Fruit fly (Drosophila melanogaster) whole organism, pupa: ENCODE data around the gene zuc.
"Not testable (repeated sequence)": the region's sequence is repeated elsewhere in the genome, so short reads cannot be mapped to it uniquely, and the experiment has no call there.

Experiments
- CG10348 ChIP-seq: fragments of 200-800 bp; sonication (Bioruptor generic); IDR thresholded peaks from 2 replicates; pipeline ENCODE4 v1.3.6; 2022; ENCODE audit warnings: missing biosample characterization, missing genetic modification characterization
- CG12605 ChIP-seq: fragments of 200-800 bp; sonication (Bioruptor generic); IDR thresholded peaks from 2 replicates; pipeline ENCODE4 v1.3.6; 2022; ENCODE audit warnings: missing biosample characterization, missing genetic modification characterization
- CG13204 ChIP-seq: fragments of 200-800 bp; sonication (Bioruptor generic); optimal IDR thresholded peaks from 2 replicates; lab custom pipeline; 2018; ENCODE audit warnings: missing biosample characterization, mild to moderate bottlenecking, missing genetic modification characterization, moderate library complexity
- CG14655 ChIP-seq: fragments of 200-800 bp; sonication (Bioruptor generic); optimal IDR thresholded peaks from 3 replicates; lab custom pipeline; 2017; ENCODE audit warnings: mild to moderate bottlenecking, missing biosample characterization, missing genetic modification reagents, missing genetic modification characterization
- CG15710 ChIP-seq: fragments of 200-800 bp; sonication (Bioruptor generic); optimal IDR thresholded peaks from 2 replicates; lab custom pipeline; 2018; ENCODE audit warnings: missing biosample characterization, mild to moderate bottlenecking, missing genetic modification characterization, moderate library complexity
- CG17806 ChIP-seq: fragments of 200-800 bp; sonication (Bioruptor generic); optimal IDR thresholded peaks from 2 replicates; lab custom pipeline; 2018; ENCODE audit warnings: missing biosample characterization, mild to moderate bottlenecking, missing genetic modification characterization, moderate library complexity
- CG32121 ChIP-seq: fragments of 200-800 bp; sonication (Bioruptor generic); IDR thresholded peaks from 2 replicates; pipeline ENCODE4 v1.3.6; 2022; ENCODE audit warnings: missing biosample characterization, missing genetic modification characterization
- CG34367 ChIP-seq: fragments of 200-800 bp; sonication (Bioruptor generic); optimal IDR thresholded peaks from 2 replicates; lab custom pipeline; 2018; ENCODE audit warnings: missing biosample characterization, mild to moderate bottlenecking, missing genetic modification characterization
- CG4496 ChIP-seq: fragments of 200-800 bp; sonication (Bioruptor generic); IDR thresholded peaks from 3 replicates; pipeline ENCODE4 v1.3.6; 2022; ENCODE audit warnings: missing biosample characterization, missing genetic modification characterization
- CG8159 ChIP-seq: fragments of 200-800 bp; sonication (Bioruptor generic); optimal IDR thresholded peaks from 3 replicates; lab custom pipeline; 2018; ENCODE audit warnings: missing biosample characterization, mild to moderate bottlenecking, missing genetic modification characterization, moderate library complexity
- CG8301 ChIP-seq: fragments of 200-800 bp; sonication (Bioruptor generic); optimal IDR thresholded peaks from 2 replicates; lab custom pipeline; 2018; ENCODE audit warnings: missing biosample characterization, mild to moderate bottlenecking, missing genetic modification characterization
- CG9948 ChIP-seq: fragments of 200-800 bp; sonication (Bioruptor generic); optimal IDR thresholded peaks from 2 replicates; lab custom pipeline; 2018; ENCODE audit warnings: missing biosample characterization, mild to moderate bottlenecking, missing genetic modification characterization, moderate library complexity
- D1 ChIP-seq: fragments of 200-800 bp; sonication (Bioruptor generic); optimal IDR thresholded peaks from 2 replicates; lab custom pipeline; 2018; ENCODE audit warnings: missing biosample characterization, mild to moderate bottlenecking, missing genetic modification characterization, moderate library complexity
- EcR ChIP-seq: fragments of 200-800 bp; sonication (Bioruptor generic); optimal IDR thresholded peaks from 3 replicates; lab custom pipeline; 2019; ENCODE audit warnings: missing biosample characterization, missing genetic modification characterization, mild to moderate bottlenecking, moderate library complexity, missing genetic modification reagents
- Ets98B ChIP-seq: fragments of 200-800 bp; sonication (Bioruptor generic); IDR thresholded peaks from 2 replicates; pipeline ENCODE4 v1.3.6; 2022; ENCODE audit warnings: missing biosample characterization, missing genetic modification characterization
- Pif1A ChIP-seq: fragments of 200-800 bp; sonication (Bioruptor generic); optimal IDR thresholded peaks from 3 replicates; lab custom pipeline; 2016; ENCODE audit warnings: missing biosample characterization, missing genetic modification characterization
- Pif1B ChIP-seq: fragments of 200-800 bp; sonication (Bioruptor generic); optimal IDR thresholded peaks from 3 replicates; lab custom pipeline; 2016; ENCODE audit warnings: missing biosample characterization, missing genetic modification characterization
- Snoo ChIP-seq: fragments of 200-800 bp; sonication (Bioruptor generic); optimal IDR thresholded peaks from 3 replicates; lab custom pipeline; 2017; ENCODE audit warnings: missing biosample characterization, mild to moderate bottlenecking, missing genetic modification characterization, inconsistent platforms
- fd96Ca ChIP-seq: fragments of 200-800 bp; sonication (Bioruptor generic); IDR thresholded peaks from 3 replicates; pipeline ENCODE4 v1.3.6; 2022; ENCODE audit warnings: missing biosample characterization, missing genetic modification characterization
- gl ChIP-seq: fragments of 200-800 bp; sonication (Bioruptor generic); optimal IDR thresholded peaks from 2 replicates; lab custom pipeline; 2018; ENCODE audit warnings: missing biosample characterization, mild to moderate bottlenecking, missing genetic modification characterization
- rn ChIP-seq: fragments of 200-800 bp; sonication (Bioruptor generic); IDR thresholded peaks from 2 replicates; pipeline ENCODE4 v1.3.6; 2022; ENCODE audit warnings: missing biosample characterization, missing genetic modification characterization

The zuc gene

DNA sequence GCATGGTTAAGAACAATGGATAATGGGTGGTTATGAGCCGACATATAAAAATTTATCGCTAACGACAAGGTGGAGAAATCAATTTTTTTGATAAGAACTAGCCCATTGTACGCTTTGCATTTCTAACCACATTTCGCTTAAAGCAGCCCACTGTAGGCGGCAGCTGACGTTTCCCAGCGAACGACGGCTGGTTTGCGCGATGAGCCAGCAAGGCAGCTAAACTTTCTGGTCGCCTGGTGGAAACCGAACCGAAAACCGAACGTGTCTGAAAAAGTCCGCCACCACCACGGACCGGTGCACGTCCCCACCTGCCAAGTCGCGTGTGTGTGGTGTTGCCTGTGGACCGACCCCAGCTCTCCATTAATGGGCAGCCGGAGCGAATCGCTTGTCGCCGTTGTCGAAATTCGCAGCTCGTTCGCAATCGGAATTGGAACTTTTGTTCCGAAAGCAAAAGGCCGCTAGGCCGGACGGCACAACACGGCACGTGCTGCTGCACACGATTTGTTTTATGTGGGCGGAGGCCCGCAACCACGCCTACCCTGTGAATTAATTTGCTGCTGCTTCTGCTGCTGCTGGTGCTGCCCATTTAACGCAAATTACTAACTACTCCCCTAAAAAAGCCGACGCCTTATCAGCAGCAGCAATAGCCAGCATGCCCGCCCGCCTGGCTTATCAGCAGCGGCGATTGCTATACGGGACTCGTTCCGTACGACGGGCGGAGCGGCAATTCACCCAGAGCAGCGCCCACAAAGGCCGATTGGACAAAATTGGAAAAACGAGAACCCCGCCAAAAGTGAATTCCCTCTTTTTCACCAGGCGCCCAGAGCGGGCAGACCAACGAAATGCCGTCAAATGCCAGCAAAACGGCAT lies 13.5 kb upstream of the zuc start:
- TF ChIP-seq CG12605 (no peak), Pif1B (GFP tag; lab: Kevin White, UChicago) (no peak), fd96Ca (GFP tag; lab: Robert Waterston, UW) (no peak), CG4496 (GFP tag; lab: Robert Waterston, UW) (no peak), CG15710 (tag; lab: Kevin White, UChicago) (peak; percentile 32), CG8159 (peak; percentile 38), CG17806 (tag; lab: Kevin White, UChicago) (peak; percentile 27), CG8301 (no peak), Pif1A (peak; percentile 34), CG14655 (GFP tag; lab: Kevin White, UChicago) (peak; percentile 56), CG10348 (GFP tag; lab: Robert Waterston, UW) (no peak), CG13204 (GFP tag; lab: Kevin White, UChicago) (peak; percentile 99), Snoo (peak; percentile 32), rn (no peak), gl (tag; lab: Kevin White, UChicago) (peak; percentile 30), CG32121 (GFP tag; lab: Robert Waterston, UW) (no peak), CG9948 (tag; lab: Kevin White, UChicago) (no peak), Ets98B (no peak), EcR (GFP tag; lab: Kevin White, UChicago) (peak; percentile 77), CG34367 (no peak), D1 (tag; lab: Kevin White, UChicago) (no peak)

DNA sequence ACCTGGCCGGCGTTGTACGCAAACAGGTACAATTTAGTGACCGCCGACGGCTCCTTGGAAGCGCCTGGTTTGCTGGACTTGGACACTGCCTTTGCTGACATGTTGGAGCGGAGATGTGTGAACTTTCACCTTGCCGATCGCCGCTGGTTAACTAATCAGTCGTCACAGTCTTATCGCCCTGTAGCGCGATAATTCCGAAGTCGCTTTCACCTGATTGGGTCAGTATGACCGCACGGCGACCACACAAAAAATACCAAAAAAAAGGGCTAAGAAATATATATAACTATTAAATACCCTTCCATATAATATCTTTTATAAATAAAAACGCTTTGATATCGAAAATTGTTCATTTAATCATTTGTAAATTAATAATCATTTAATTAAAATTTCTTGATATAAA lies 12.4 kb upstream of the zuc start, which contains the start of gene Hacd1:
Hacd1 (minus strand) TSS at position 216 of the 400 bp plus-strand sequence.
- no peak for TF ChIP-seq Ets98B
- TF ChIP-seq CG34367 = no peak
- no peak for TF ChIP-seq CG15710 (tag; lab: Kevin White, UChicago)
- TF ChIP-seq CG10348 (GFP tag; lab: Robert Waterston, UW) = no peak
- no peak for TF ChIP-seq CG32121 (GFP tag; lab: Robert Waterston, UW)
- no peak for TF ChIP-seq CG12605
- no peak for TF ChIP-seq CG8159
- no peak for TF ChIP-seq fd96Ca (GFP tag; lab: Robert Waterston, UW)
- no peak for TF ChIP-seq rn
- no peak for TF ChIP-seq CG4496 (GFP tag; lab: Robert Waterston, UW)
- no peak for TF ChIP-seq Pif1A
- no peak for TF ChIP-seq Pif1B (GFP tag; lab: Kevin White, UChicago)
- TF ChIP-seq CG8301 = no peak
- no peak for TF ChIP-seq gl (tag; lab: Kevin White, UChicago)

dm6 chr2L:12001132-12001531 lies 11.4 kb upstream of the zuc start:
- no peak for TF ChIP-seq CG15710 (tag; lab: Kevin White, UChicago)
- no peak for TF ChIP-seq Pif1A
- TF ChIP-seq CG9948 (tag; lab: Kevin White, UChicago) = no peak
- TF ChIP-seq CG14655 (GFP tag; lab: Kevin White, UChicago) = no peak
- peak; percentile 24 for TF ChIP-seq EcR (GFP tag; lab: Kevin White, UChicago)
- TF ChIP-seq CG34367 = no peak

DNA sequence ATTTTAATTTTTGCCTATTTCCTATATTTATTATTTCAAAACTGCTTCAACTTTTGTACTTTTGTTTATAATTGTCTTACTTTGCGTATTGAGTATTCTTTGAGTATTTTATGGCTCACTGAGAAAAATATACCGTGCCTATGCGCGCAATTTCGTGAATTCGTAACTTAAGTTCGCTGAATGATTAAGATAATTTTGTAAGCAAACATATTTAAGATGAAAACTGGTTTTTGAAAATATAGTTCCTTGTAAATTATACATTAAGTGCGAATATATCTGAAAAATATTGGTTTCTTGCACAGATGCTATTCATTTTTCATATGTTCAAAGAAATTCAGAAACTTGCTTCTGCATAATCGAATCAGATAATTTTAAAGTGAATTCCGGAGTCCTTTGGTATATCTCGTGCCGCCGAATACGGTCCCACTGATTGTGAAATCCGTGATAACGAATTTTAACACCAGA lies 9.6 kb upstream of the zuc start, which contains the start of the genes CG18787 and Nfs1:
CG18787 (minus strand) TSS at position 101 of the 465 bp plus-strand sequence.
Nfs1 (plus strand) TSS at position 415 of the 465 bp plus-strand sequence.
- not testable (repeated sequence) for TF ChIP-seq CG8159; CG10348 (GFP tag; lab: Robert Waterston, UW); gl (tag; lab: Kevin White, UChicago)

dm6 chr2L:11996509-11996908 lies 6.8 kb upstream of the zuc start, which contains the start of gene Ada1-1:
Ada1-1 (plus strand) TSS chr2L:11996809.
- TF ChIP-seq CG17806 (tag; lab: Kevin White, UChicago); CG13204 (GFP tag; lab: Kevin White, UChicago); gl (tag; lab: Kevin White, UChicago): not testable (repeated sequence)

dm6 chr2L:11995332-11995790 lies 5.7 kb upstream of the zuc start, which contains the start of the genes CG18789 and Qtzl:
CG18789 (minus strand) TSS chr2L:11995432.
Qtzl (plus strand) TSS chr2L:11995740.
- TF ChIP-seq CG10348 (GFP tag; lab: Robert Waterston, UW); EcR (GFP tag; lab: Kevin White, UChicago); Ets98B: not testable (repeated sequence)

DNA sequence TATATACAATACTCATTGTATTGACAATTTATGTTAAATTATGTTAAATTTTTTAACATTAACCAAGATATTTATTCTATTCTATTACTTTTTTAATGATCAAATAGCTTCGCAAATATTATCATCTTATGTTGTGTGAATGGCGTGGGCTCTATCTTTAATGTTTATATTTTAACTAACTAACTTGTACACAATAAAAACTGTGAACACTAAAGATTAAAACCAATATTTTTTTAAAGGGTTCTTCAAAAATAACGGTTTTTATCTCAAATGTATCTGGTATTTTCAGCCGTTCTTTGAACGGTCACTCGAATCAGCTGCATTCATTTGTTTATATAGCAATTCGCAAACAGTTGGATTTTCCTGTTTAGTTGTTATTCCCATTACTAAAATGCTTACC lies 2.9 kb upstream of the zuc start, which contains the start of gene Ada1-2:
Ada1-2 (plus strand) TSS at position 301 of the 400 bp plus-strand sequence.
- TF ChIP-seq CG34367; CG32121 (GFP tag; lab: Robert Waterston, UW); rn: not testable (repeated sequence)
